Worm (Caenorhabditis elegans): Measurements from ENCODE around the gene dnj-14.

- TF ChIP-seq F39B2.1 (GFP tag; IDR thresholded peaks at IDR 0.05) (no peak), repo-1 (tag; optimal IDR thresholded peaks at IDR 0.05) (no peak), him-1 (tag; optimal IDR thresholded peaks at IDR 0.05) (no peak), F52B5.7 (tag; optimal IDR thresholded peaks at IDR 0.05) (no peak), nfya-1 (tag; optimal IDR thresholded peaks at IDR 0.05; ENCODE audit: borderline replicate concordance, insufficient read depth) (no peak), D2030.7 (GFP tag; IDR thresholded peaks at IDR 0.05) (no peak), egl-18 (GFP tag; IDR thresholded peaks at IDR 0.05) (no peak)
Measured at ce11 chrX:4706755-4707226, 4.8 kb downstream of the dnj-14 start, which contains the start of gene dhhc-10.

Data from whole organism, young adult.